Worm (Caenorhabditis elegans) whole organism, L4 larva: Measurements from ENCODE around the gene memb-1.

Source experiments
- F37D6.2 ChIP-seq: sonication (generic microtip); optimal IDR thresholded peaks from 2 replicates; lab custom pipeline; 2016; ENCODE audit warnings: mild to moderate bottlenecking, missing genetic modification characterization, missing compliant biosample characterization
- Y105C5A.15 ChIP-seq: fragments of 200-800 bp; sonication (Bioruptor generic); IDR thresholded peaks from 2 replicates; pipeline ENCODE4 v1.3.6; 2022; ENCODE audit warnings: missing genetic modification characterization, missing compliant biosample characterization
- Y75B8A.6 ChIP-seq: fragments of 200-800 bp; sonication (Bioruptor generic); IDR thresholded peaks from 2 replicates; pipeline ENCODE4 v1.3.6; 2022; ENCODE audit warnings: missing genetic modification reagents, missing genetic modification characterization, missing compliant biosample characterization
- ZK546.5 ChIP-seq, 2 experiments: sonication (generic microtip); optimal IDR thresholded peaks; 2 replicates each; lab custom pipeline; 2017; ENCODE audit warnings: missing biosample characterization in 2 of 2, missing genetic modification characterization in 2 of 2
- arid-1 ChIP-seq: fragments of 200-800 bp; sonication (Bioruptor generic); conservative IDR thresholded peaks from 2 replicates; pipeline ENCODE4 v1.3.6; 2022; ENCODE audit warnings: missing genetic modification reagents, missing genetic modification characterization, missing compliant biosample characterization
- attf-4 ChIP-seq: sonication (generic microtip); optimal IDR thresholded peaks from 3 replicates; lab custom pipeline; 2017; ENCODE audit warnings: missing biosample characterization, missing genetic modification characterization
- ceh-20 ChIP-seq: fragments of 200-800 bp; sonication (Bioruptor generic); IDR thresholded peaks from 2 replicates; pipeline ENCODE4 v1.3.6; 2022; ENCODE audit warnings: missing genetic modification reagents, missing genetic modification characterization, missing compliant biosample characterization
- daf-8 ChIP-seq: fragments of 200-800 bp; sonication (Bioruptor generic); IDR thresholded peaks from 2 replicates; pipeline ENCODE4 v1.3.6; 2022; ENCODE audit warnings: missing genetic modification characterization, missing compliant biosample characterization
- dve-1 ChIP-seq: sonication (generic microtip); optimal IDR thresholded peaks from 2 replicates; lab custom pipeline; 2017; ENCODE audit warnings: antibody characterized with exemption, mild to moderate bottlenecking, missing genetic modification characterization, missing compliant biosample characterization; ENCODE audit not compliant: insufficient read depth
- egl-27 ChIP-seq: sonication (generic microtip); optimal IDR thresholded peaks from 3 replicates; lab custom pipeline; 2017; ENCODE audit warnings: missing biosample characterization, missing genetic modification reagents, missing genetic modification characterization
- egl-43 ChIP-seq: fragments of 200-800 bp; sonication (Bioruptor generic); IDR thresholded peaks from 2 replicates; pipeline ENCODE4 v1.3.6; 2022; ENCODE audit warnings: missing genetic modification reagents, missing genetic modification characterization, missing compliant biosample characterization
- fkh-10 ChIP-seq: fragments of 150-350 bp; optimal IDR thresholded peaks from 2 replicates; lab custom pipeline; 2014; ENCODE audit warnings: missing biosample characterization, missing genetic modification reagents, missing genetic modification characterization
- lin-29 ChIP-seq: fragments of 200-800 bp; sonication (Bioruptor generic); IDR thresholded peaks from 2 replicates; pipeline ENCODE4 v1.3.6; 2022; ENCODE audit warnings: missing genetic modification reagents, missing genetic modification characterization, missing compliant biosample characterization
- mdl-1 ChIP-seq, 2 experiments: fragments of 150-350 bp in 1 of 2; sonication (generic microtip) in 1 of 2; optimal IDR thresholded peaks; 2 replicates each; lab custom pipeline; 2014 to 2017; ENCODE audit warnings: missing biosample characterization in 2 of 2, missing genetic modification characterization in 2 of 2
- mes-2 ChIP-seq: sonication (generic microtip); optimal IDR thresholded peaks from 2 replicates; lab custom pipeline; 2016; ENCODE audit warnings: missing genotype, mild to moderate bottlenecking, missing genetic modification characterization, missing compliant biosample characterization; ENCODE audit not compliant: poor library complexity, severe bottlenecking
- nhr-102 ChIP-seq: sonication (generic microtip); optimal IDR thresholded peaks from 2 replicates; lab custom pipeline; 2016; ENCODE audit warnings: mild to moderate bottlenecking, missing genetic modification characterization, moderate library complexity, missing compliant biosample characterization
- nhr-76 ChIP-seq: fragments of 150-350 bp; optimal IDR thresholded peaks from 2 replicates; lab custom pipeline; 2014; ENCODE audit warnings: missing biosample characterization, missing genetic modification characterization
- pha-4 ChIP-seq, 2 experiments: fragments of 150-350 bp in 1 of 2; fragments of 200-800 bp in 1 of 2; sonication (Bioruptor generic) in 1 of 2; IDR thresholded peaks in 1 of 2; optimal IDR thresholded peaks in 1 of 2; 2 replicates each; pipeline versions ENCODE4 v1.3.6 to Lab custom; 2014 to 2022; ENCODE audit warnings: missing genetic modification characterization in 2 of 2, missing genetic modification reagents in 2 of 2, missing biosample characterization in 1 of 2, missing compliant biosample characterization in 1 of 2

Gene memb-1

DNA sequence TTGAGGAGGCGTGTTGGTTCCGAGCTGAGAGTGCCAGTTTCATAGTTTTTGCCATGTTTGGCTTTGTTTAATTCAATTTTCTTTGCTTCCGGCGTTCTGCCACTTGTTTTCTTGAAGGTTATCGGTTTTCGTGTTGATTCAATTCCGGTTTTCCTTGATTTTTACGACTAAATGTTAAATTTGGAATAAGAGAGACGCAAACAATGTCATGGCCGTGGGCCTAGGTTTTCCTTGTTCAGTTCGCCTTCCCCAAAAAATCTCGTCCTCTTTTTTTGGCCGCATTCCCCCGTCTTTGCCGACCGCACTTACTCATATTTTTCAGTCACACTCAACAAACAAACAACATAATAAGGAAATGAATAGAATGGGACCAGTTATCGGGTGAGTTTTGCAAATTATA, 47.6 kb downstream of the memb-1 start, which contains the start of gene C23F12.9 (continued):
- TF ChIP-seq nhr-76, result no peak

DNA sequence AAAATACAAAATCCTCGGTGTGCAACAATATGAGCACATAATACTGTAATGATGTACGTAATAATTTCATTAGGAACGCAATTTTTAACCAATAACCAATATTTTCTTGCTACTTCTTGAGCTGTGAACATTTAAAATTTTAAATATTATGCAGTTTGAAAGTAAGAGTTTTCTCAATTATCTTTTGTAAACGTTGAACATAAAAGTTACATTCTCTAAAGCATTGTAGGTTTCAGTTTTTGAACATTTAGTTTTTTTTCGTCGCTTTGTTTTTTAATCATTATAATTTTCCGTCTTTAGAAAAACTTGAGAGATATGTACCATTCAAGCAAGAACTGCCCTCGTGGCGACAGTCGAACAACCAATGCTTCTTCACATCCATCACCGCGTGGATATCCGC, 50.0 kb downstream of the memb-1 start, which contains the start of gene C23F12.3:
Gene C23F12.3 (plus strand): TSS at position 301 of the 400 bp plus-strand sequence.
- no peak for TF ChIP-seq egl-43
- no peak for TF ChIP-seq F37D6.2 (tag; lab: Kevin White, UChicago)
- no peak for TF ChIP-seq Y105C5A.15 (GFP tag; lab: Robert Waterston, UW)
- no peak for TF ChIP-seq mdl-1 (tag; optimal IDR thresholded peaks at IDR 0.05; lab: Kevin White, UChicago)
- TF ChIP-seq egl-27, result no peak
- TF ChIP-seq Y75B8A.6, result no peak
- no peak for TF ChIP-seq nhr-102
- no peak for TF ChIP-seq mes-2 (tag; lab: Kevin White, UChicago)
- no peak for TF ChIP-seq lin-29 (GFP tag; lab: Robert Waterston, UW)
- no peak for TF ChIP-seq dve-1 (tag; lab: Kevin White, UChicago)
- TF ChIP-seq daf-8 (GFP tag; lab: Robert Waterston, UW), result no peak
- no peak for TF ChIP-seq arid-1 (GFP tag; lab: Robert Waterston, UW)
- no peak for TF ChIP-seq fkh-10 (GFP tag; lab: Kevin White, UChicago)
- no peak for TF ChIP-seq ZK546.5 (tag; optimal IDR thresholded peaks at IDR 0.05; lab: Kevin White, UChicago)
- no peak for TF ChIP-seq ceh-20 (GFP tag; lab: Robert Waterston, UW)
- TF ChIP-seq attf-4, result no peak
- TF ChIP-seq pha-4 (GFP tag; IDR thresholded peaks at IDR 0.05; lab: Robert Waterston, UW), result no peak
- no peak for TF ChIP-seq pha-4 (tag; optimal IDR thresholded peaks at IDR 0.05; lab: Kevin White, UChicago)
